Worm (Caenorhabditis elegans): ENCODE data around the gene Y69A2AR.1.

DNA sequence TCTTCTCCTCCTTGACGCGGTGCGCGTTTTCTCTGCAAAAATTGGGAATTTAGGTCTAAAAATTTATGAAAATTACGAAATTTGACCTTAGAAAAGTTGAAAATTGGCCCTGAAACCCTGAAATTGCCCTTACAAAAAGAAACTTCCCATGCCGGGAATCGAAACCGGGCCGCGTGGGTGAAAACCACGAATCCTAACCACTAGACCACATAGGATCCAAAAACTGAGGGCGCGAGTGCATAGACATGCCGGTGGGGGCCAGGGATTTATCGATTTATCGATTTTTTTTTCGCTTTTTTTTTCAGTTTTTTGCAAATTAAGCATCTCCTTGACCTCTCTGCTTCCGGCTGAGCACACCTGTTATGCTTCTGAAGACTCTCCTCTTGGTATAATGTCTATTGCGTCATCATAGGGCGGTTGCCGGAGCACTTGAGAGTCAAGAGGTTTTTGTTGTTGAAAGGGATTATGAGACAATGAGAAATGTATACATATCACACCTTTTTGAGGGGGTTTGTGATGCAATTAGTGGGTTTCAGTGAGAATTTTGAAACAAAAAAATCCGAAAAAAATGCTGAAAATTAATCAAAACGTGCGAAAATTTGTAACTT, 27.1 kb upstream of the Y69A2AR.1 start:
- TF ChIP-seq snpc-4 (tag; optimal IDR thresholded peaks at IDR 0.05), result no peak
- TF ChIP-seq lin-13 (GFP tag; optimal IDR thresholded peaks at IDR 0.05), result no peak
- TF ChIP-seq fkh-10 (GFP tag; optimal IDR thresholded peaks at IDR 0.05), result no peak
- TF ChIP-seq nhr-237 (tag; optimal IDR thresholded peaks at IDR 0.05), result no peak
- TF ChIP-seq R02D3.7 (tag; optimal IDR thresholded peaks at IDR 0.05), result no peak
- TF ChIP-seq ZK546.5 (tag; optimal IDR thresholded peaks at IDR 0.05), result no peak
- TF ChIP-seq mxl-3 (GFP tag; optimal IDR thresholded peaks at IDR 0.05), result no peak
- no peak for TF ChIP-seq nhr-11 (tag; optimal IDR thresholded peaks at IDR 0.05)
- no peak for TF ChIP-seq ama-1 (optimal IDR thresholded peaks at IDR 0.05)
- TF ChIP-seq nhr-111 (GFP tag; optimal IDR thresholded peaks at IDR 0.05), result no peak
- no peak for TF ChIP-seq nhr-6 (tag; optimal IDR thresholded peaks at IDR 0.05)
- no peak for TF ChIP-seq hif-1 (tag; optimal IDR thresholded peaks at IDR 0.05)
- no peak for TF ChIP-seq lin-39 (tag; optimal IDR thresholded peaks at IDR 0.05)
- peak; percentile 68 for TF ChIP-seq nhr-102 (tag; optimal IDR thresholded peaks at IDR 0.05)

Data from whole organism, L4 larva.